Worm (Caenorhabditis elegans) whole organism, late embryonic: Measurements from ENCODE around the gene C47G2.3.

Source experiments
- C08G9.2 ChIP-seq: sonication (generic microtip); optimal IDR thresholded peaks from 2 replicates; lab custom pipeline; 2016; ENCODE audit warnings: mild to moderate bottlenecking, missing genetic modification characterization, moderate library complexity, missing compliant biosample characterization
- C38D4.7 ChIP-seq: fragments of 200-800 bp; sonication (Bioruptor generic); optimal IDR thresholded peaks from 2 replicates; lab custom pipeline; 2018; ENCODE audit warnings: mild to moderate bottlenecking, missing genetic modification characterization, moderate library complexity, missing compliant biosample characterization
- T23F11.4 ChIP-seq: fragments of 200-800 bp; sonication (Bioruptor generic); optimal IDR thresholded peaks from 2 replicates; lab custom pipeline; 2018; ENCODE audit warnings: mild to moderate bottlenecking, missing genetic modification characterization, missing compliant biosample characterization
- Y22D7AL.16 ChIP-seq: sonication (generic microtip); optimal IDR thresholded peaks from 2 replicates; lab custom pipeline; 2016; ENCODE audit warnings: missing genetic modification characterization, missing compliant biosample characterization
- ama-1 ChIP-seq: fragments of 150-350 bp; optimal IDR thresholded peaks from 2 replicates; lab custom pipeline; 2014
- ceh-18 ChIP-seq: sonication (generic microtip); optimal IDR thresholded peaks from 2 replicates; lab custom pipeline; 2016; ENCODE audit warnings: missing genetic modification characterization, missing compliant biosample characterization
- ceh-2 ChIP-seq: sonication (generic microtip); optimal IDR thresholded peaks from 2 replicates; lab custom pipeline; 2016; ENCODE audit warnings: missing genotype, missing genetic modification characterization, missing compliant biosample characterization
- ceh-30 ChIP-seq: fragments of 150-350 bp; optimal IDR thresholded peaks from 2 replicates; lab custom pipeline; 2014; ENCODE audit warnings: missing biosample characterization, missing genetic modification characterization
- ceh-31 ChIP-seq: sonication (generic microtip); optimal IDR thresholded peaks from 2 replicates; lab custom pipeline; 2016; ENCODE audit warnings: missing genetic modification characterization, missing compliant biosample characterization
- ceh-34 ChIP-seq: sonication (generic microtip); optimal IDR thresholded peaks from 2 replicates; lab custom pipeline; 2016; ENCODE audit warnings: mild to moderate bottlenecking, missing genetic modification characterization, missing compliant biosample characterization
- ceh-6 ChIP-seq: fragments of 200-800 bp; sonication (Bioruptor generic); optimal IDR thresholded peaks from 2 replicates; lab custom pipeline; 2018; ENCODE audit warnings: mild to moderate bottlenecking, missing genetic modification characterization, missing compliant biosample characterization
- che-1 ChIP-seq: sonication (generic microtip); optimal IDR thresholded peaks from 2 replicates; lab custom pipeline; 2016; ENCODE audit warnings: mild to moderate bottlenecking, missing genetic modification characterization, missing compliant biosample characterization
- dve-1 ChIP-seq: sonication (generic microtip); optimal IDR thresholded peaks from 2 replicates; lab custom pipeline; 2017; ENCODE audit warnings: antibody characterized with exemption, mild to moderate bottlenecking, missing genetic modification characterization, missing compliant biosample characterization
- elt-4 ChIP-seq: sonication (generic microtip); optimal IDR thresholded peaks from 2 replicates; lab custom pipeline; 2016; ENCODE audit warnings: missing genetic modification characterization, missing compliant biosample characterization
- hlh-13 ChIP-seq: fragments of 200-800 bp; sonication (Bioruptor generic); optimal IDR thresholded peaks from 2 replicates; lab custom pipeline; 2018; ENCODE audit warnings: mild to moderate bottlenecking, missing genetic modification characterization, missing compliant biosample characterization
- hlh-15 ChIP-seq: sonication (generic microtip); optimal IDR thresholded peaks from 2 replicates; lab custom pipeline; 2016; ENCODE audit warnings: missing genetic modification characterization, missing compliant biosample characterization
- hlh-30 ChIP-seq: sonication (generic microtip); optimal IDR thresholded peaks from 2 replicates; lab custom pipeline; 2017; ENCODE audit warnings: antibody characterized with exemption, missing genetic modification characterization, missing compliant biosample characterization; ENCODE audit not compliant: insufficient read depth
- hlh-6 ChIP-seq: sonication (generic microtip); optimal IDR thresholded peaks from 2 replicates; lab custom pipeline; 2016; ENCODE audit warnings: missing genotype, missing genetic modification characterization, missing compliant biosample characterization
- hlh-8 ChIP-seq: sonication (generic microtip); optimal IDR thresholded peaks from 2 replicates; lab custom pipeline; 2016; ENCODE audit warnings: missing genotype, missing genetic modification characterization, missing compliant biosample characterization
- lim-6 ChIP-seq: sonication (generic microtip); optimal IDR thresholded peaks from 2 replicates; lab custom pipeline; 2016; ENCODE audit warnings: missing genetic modification characterization, missing compliant biosample characterization
- lin-11 ChIP-seq: fragments of 200-800 bp; sonication (Bioruptor generic); optimal IDR thresholded peaks from 2 replicates; lab custom pipeline; 2018; ENCODE audit warnings: mild to moderate bottlenecking, missing genetic modification characterization, missing compliant biosample characterization
- madf-2 ChIP-seq: sonication (generic microtip); optimal IDR thresholded peaks from 2 replicates; lab custom pipeline; 2017; ENCODE audit warnings: missing genetic modification characterization, missing compliant biosample characterization
- nfya-1 ChIP-seq: sonication (generic microtip); optimal IDR thresholded peaks from 2 replicates; lab custom pipeline; 2017; ENCODE audit warnings: missing genetic modification characterization, mild to moderate bottlenecking, missing compliant biosample characterization, antibody characterized with exemption, moderate library complexity
- nhr-232 ChIP-seq: sonication (generic microtip); optimal IDR thresholded peaks from 2 replicates; lab custom pipeline; 2016; ENCODE audit warnings: missing genetic modification characterization, missing compliant biosample characterization
- pag-3 ChIP-seq: sonication (generic microtip); optimal IDR thresholded peaks from 2 replicates; lab custom pipeline; 2016; ENCODE audit warnings: missing compliant biosample characterization, missing genetic modification characterization, borderline replicate concordance
- pat-9 ChIP-seq: fragments of 200-800 bp; sonication (Bioruptor generic); optimal IDR thresholded peaks from 2 replicates; lab custom pipeline; 2018; ENCODE audit warnings: mild to moderate bottlenecking, missing genetic modification characterization, moderate library complexity, missing compliant biosample characterization
- pax-1 ChIP-seq: fragments of 150-350 bp; optimal IDR thresholded peaks from 2 replicates; lab custom pipeline; 2014; ENCODE audit warnings: missing biosample characterization, missing genetic modification characterization
- pros-1 ChIP-seq: fragments of 150-350 bp; optimal IDR thresholded peaks from 2 replicates; lab custom pipeline; 2014; ENCODE audit warnings: missing biosample characterization, missing genetic modification reagents, missing genetic modification characterization
- ref-2 ChIP-seq: sonication (generic microtip); optimal IDR thresholded peaks from 2 replicates; lab custom pipeline; 2016; ENCODE audit warnings: missing genetic modification characterization, missing compliant biosample characterization
- sdc-2 ChIP-seq: sonication (generic microtip); optimal IDR thresholded peaks from 2 replicates; lab custom pipeline; 2016; ENCODE audit warnings: missing genotype, missing genetic modification characterization, missing compliant biosample characterization
- sox-4 ChIP-seq: sonication (generic microtip); optimal IDR thresholded peaks from 2 replicates; lab custom pipeline; 2017; ENCODE audit warnings: mild to moderate bottlenecking, missing genetic modification characterization, inconsistent platforms, missing compliant biosample characterization
- tbx-2 ChIP-seq: sonication (generic microtip); optimal IDR thresholded peaks from 2 replicates; lab custom pipeline; 2016; ENCODE audit warnings: missing genetic modification characterization, missing compliant biosample characterization
- ttx-3 ChIP-seq: sonication (generic microtip); optimal IDR thresholded peaks from 2 replicates; lab custom pipeline; 2016; ENCODE audit warnings: missing genetic modification reagents, missing genetic modification characterization, missing compliant biosample characterization
- unc-3 ChIP-seq, 2 experiments: fragments of 200-800 bp in 1 of 2; sonication (Bioruptor generic) in 1 of 2; sonication (generic microtip) in 1 of 2; conservative IDR thresholded peaks in 1 of 2; optimal IDR thresholded peaks in 1 of 2; 2 replicates each; pipeline versions ENCODE4 v1.3.6 to Lab custom; 2016 to 2022; ENCODE audit warnings: missing compliant biosample characterization in 2 of 2, missing genetic modification characterization in 2 of 2, missing genetic modification reagents in 1 of 2
- unc-42 ChIP-seq: sonication (generic microtip); optimal IDR thresholded peaks from 2 replicates; lab custom pipeline; 2016; ENCODE audit warnings: missing genotype, missing genetic modification characterization, missing compliant biosample characterization
- zip-5 ChIP-seq: sonication (generic microtip); optimal IDR thresholded peaks from 2 replicates; lab custom pipeline; 2016; ENCODE audit warnings: missing genetic modification characterization, missing compliant biosample characterization

The C47G2.3 gene

ce11 chrII:11312223-11312622 is 22.3 kb upstream of the C47G2.3 start, which contains the start of gene T24F1.7:
TSS of gene T24F1.7 (plus strand) at chrII:11312523.
- TF ChIP-seq sox-4 (tag; lab: Kevin White, UChicago): no peak
- TF ChIP-seq ceh-34 (tag; lab: Kevin White, UChicago): no peak
- TF ChIP-seq hlh-15 (tag; lab: Kevin White, UChicago): no peak
- no peak for TF ChIP-seq dve-1 (tag; lab: Kevin White, UChicago)
- TF ChIP-seq C38D4.7 (GFP tag; lab: Kevin White, UChicago): no peak
- no peak for TF ChIP-seq Y22D7AL.16
- no peak for TF ChIP-seq sdc-2 (tag; lab: Kevin White, UChicago)
- no peak for TF ChIP-seq hlh-8
- no peak for TF ChIP-seq pax-1 (tag; lab: Kevin White, UChicago)
- TF ChIP-seq ceh-18: no peak
- no peak for TF ChIP-seq hlh-30 (tag; lab: Kevin White, UChicago)
- TF ChIP-seq ref-2: no peak
- no peak for TF ChIP-seq ceh-30 (tag; lab: Kevin White, UChicago)
- TF ChIP-seq C08G9.2 (tag; lab: Kevin White, UChicago): no peak
- TF ChIP-seq lin-11 (tag; lab: Kevin White, UChicago): no peak
- TF ChIP-seq unc-3 (GFP tag; conservative IDR thresholded peaks at IDR 0.05; lab: Robert Waterston, UW): no peak
- TF ChIP-seq unc-3 (tag; optimal IDR thresholded peaks at IDR 0.05; lab: Kevin White, UChicago): no peak
- TF ChIP-seq ceh-2 (tag; lab: Kevin White, UChicago): no peak
- no peak for TF ChIP-seq ttx-3 (tag; lab: Kevin White, UChicago)
- TF ChIP-seq T23F11.4 (GFP tag; lab: Kevin White, UChicago): no peak
- TF ChIP-seq pat-9 (tag; lab: Kevin White, UChicago): no peak

- no peak for TF ChIP-seq Y22D7AL.16
- TF ChIP-seq pag-3 (tag; lab: Kevin White, UChicago): no peak
- no peak for TF ChIP-seq zip-5 (tag; lab: Kevin White, UChicago)
- no peak for TF ChIP-seq che-1 (tag; lab: Kevin White, UChicago)
- TF ChIP-seq C08G9.2 (tag; lab: Kevin White, UChicago): no peak
- TF ChIP-seq ttx-3 (tag; lab: Kevin White, UChicago): no peak
- no peak for TF ChIP-seq unc-42 (tag; lab: Kevin White, UChicago)
- TF ChIP-seq pros-1 (tag; lab: Kevin White, UChicago): no peak
Measured at ce11 chrII:11307953-11308352, 18.0 kb upstream of the C47G2.3 start.

ce11 chrII:11307332-11307731 is 17.4 kb upstream of the C47G2.3 start:
- no peak for TF ChIP-seq che-1 (tag; lab: Kevin White, UChicago)
- TF ChIP-seq hlh-6: no peak
- TF ChIP-seq hlh-13: no peak
- no peak for TF ChIP-seq pag-3 (tag; lab: Kevin White, UChicago)
- TF ChIP-seq lim-6 (tag; lab: Kevin White, UChicago): no peak
- no peak for TF ChIP-seq ceh-6 (GFP tag; lab: Kevin White, UChicago)
- no peak for TF ChIP-seq sdc-2 (tag; lab: Kevin White, UChicago)
- no peak for TF ChIP-seq ttx-3 (tag; lab: Kevin White, UChicago)
- TF ChIP-seq unc-3 (GFP tag; conservative IDR thresholded peaks at IDR 0.05; lab: Robert Waterston, UW): no peak
- TF ChIP-seq unc-3 (tag; optimal IDR thresholded peaks at IDR 0.05; lab: Kevin White, UChicago): no peak
- TF ChIP-seq ama-1 (lab: Kevin White, UChicago): no peak
- TF ChIP-seq pros-1 (tag; lab: Kevin White, UChicago): no peak
- TF ChIP-seq madf-2 (tag; lab: Kevin White, UChicago): no peak
- TF ChIP-seq elt-4 (tag; lab: Kevin White, UChicago): no peak

ce11 chrII:11305627-11306449 is 15.9 kb upstream of the C47G2.3 start, which contains the start of gene rsf-1:
TSS of gene rsf-1 (plus strand) at chrII:11306399.
- TF ChIP-seq tbx-2 (tag; lab: Kevin White, UChicago): peak; percentile 37
- TF ChIP-seq ceh-34 (tag; lab: Kevin White, UChicago): peak; percentile 52
- TF ChIP-seq nhr-232 (tag; lab: Kevin White, UChicago): no peak
- TF ChIP-seq ceh-18: peak; percentile 21
- TF ChIP-seq nfya-1 (tag; lab: Kevin White, UChicago): peak; percentile 35
- TF ChIP-seq unc-42 (tag; lab: Kevin White, UChicago): peak; percentile 16
- TF ChIP-seq hlh-30 (tag; lab: Kevin White, UChicago): peak; percentile 7
- TF ChIP-seq ceh-31 (tag; lab: Kevin White, UChicago): peak; percentile 27
- TF ChIP-seq ref-2: no peak
- TF ChIP-seq, all 69 proteins: peak for 7
